Worm (Caenorhabditis elegans): ENCODE measurements around the gene nspc-1.

ce11 chrX:8568423-8568903 lies 33.6 kb upstream of the nspc-1 start:
- TF ChIP-seq nhr-77 (tag; optimal IDR thresholded peaks at IDR 0.05) (no peak), nhr-25 (tag; optimal IDR thresholded peaks at IDR 0.05) (peak; percentile 28), lin-15B (tag; optimal IDR thresholded peaks at IDR 0.05) (no peak), eor-1 (tag; optimal IDR thresholded peaks at IDR 0.05) (no peak), fkh-10 (GFP tag; optimal IDR thresholded peaks at IDR 0.05) (no peak), ama-1 (optimal IDR thresholded peaks at IDR 0.05) (no peak), ztf-11 (tag; optimal IDR thresholded peaks at IDR 0.05) (no peak), unc-62 (GFP tag; optimal IDR thresholded peaks at IDR 0.05) (peak; percentile 7), egl-5 (tag; optimal IDR thresholded peaks at IDR 0.05) (no peak), ZK546.5 (tag; optimal IDR thresholded peaks at IDR 0.05) (no peak)

Measured in whole organism, L3 larva.